Fruit fly (Drosophila melanogaster): Measurements from ENCODE around the gene CG5217.

CG5217 gene

dm6 chr3R:19211778-19212177 is 36.2 kb downstream of the CG5217 start, which contains the start of gene cry:
Gene cry (plus strand): TSS chr3R:19212154.
- TF ChIP-seq CG15710 (tag; optimal IDR thresholded peaks at IDR 0.05) (peak; percentile 95), Snoo (tag; optimal IDR thresholded peaks at IDR 0.05) (peak; percentile 76), CG8159 (tag; optimal IDR thresholded peaks at IDR 0.05) (peak; percentile 96), rn (GFP tag; IDR thresholded peaks at IDR 0.05) (peak; percentile 53; the same call in 1 of the 2 replicates), CG12605 (GFP tag; IDR thresholded peaks at IDR 0.05) (peak; percentile 65), D1 (tag; optimal IDR thresholded peaks at IDR 0.05) (peak; percentile 80), CG32121 (GFP tag; IDR thresholded peaks at IDR 0.05) (peak; percentile 82; the same call in 1 of the 2 replicates), CG8301 (tag; optimal IDR thresholded peaks at IDR 0.05) (peak; percentile 90), gl (tag; optimal IDR thresholded peaks at IDR 0.05) (peak; percentile 77), fd96Ca (GFP tag; IDR thresholded peaks at IDR 0.05) (peak; percentile 77), EcR (GFP tag; optimal IDR thresholded peaks at IDR 0.05) (no peak), CG34367 (tag; optimal IDR thresholded peaks at IDR 0.05) (peak; percentile 91), Pif1B (GFP tag; optimal IDR thresholded peaks at IDR 0.05) (peak; percentile 84), Ets98B (GFP tag; IDR thresholded peaks at IDR 0.05) (peak; percentile 76), CG14655 (GFP tag; optimal IDR thresholded peaks at IDR 0.05) (peak; percentile 95), CG10348 (GFP tag; IDR thresholded peaks at IDR 0.05) (no peak), CG9948 (tag; optimal IDR thresholded peaks at IDR 0.05) (peak; percentile 95), CG13204 (GFP tag; optimal IDR thresholded peaks at IDR 0.05) (peak; percentile 88), CG4496 (GFP tag; IDR thresholded peaks at IDR 0.05) (peak; percentile 78), Pif1A (GFP tag; optimal IDR thresholded peaks at IDR 0.05) (peak; percentile 86), CG17806 (tag; optimal IDR thresholded peaks at IDR 0.05) (peak; percentile 93)

All from whole organism, pupa.